Worm (Caenorhabditis elegans): ENCODE results near the gene C23H3.2.

The C23H3.2 gene

DNA sequence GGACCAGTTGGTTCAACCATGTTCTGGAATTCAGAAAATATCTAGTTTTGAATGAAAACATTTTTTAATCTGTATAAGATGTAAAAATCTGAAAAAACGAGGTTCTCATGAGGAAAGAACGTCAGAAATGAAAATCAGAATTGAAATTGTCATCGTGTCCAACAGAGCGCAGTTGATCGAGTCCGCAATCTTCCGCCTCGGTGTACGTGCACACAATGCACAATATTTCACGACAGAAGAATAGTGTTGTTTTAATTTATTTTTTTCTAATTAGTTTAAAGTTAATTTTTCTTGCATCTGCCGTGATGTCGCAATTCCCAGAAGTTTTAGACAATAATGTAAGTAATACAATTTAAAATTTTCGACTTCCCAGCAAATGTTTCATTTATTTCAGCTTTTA lies 17.5 kb upstream of the C23H3.2 start, which contains the start of gene nfyc-1:
Gene nfyc-1 (plus strand): TSS at position 268 of the 400 bp plus-strand sequence.
- TF ChIP-seq aly-1 (tag; optimal IDR thresholded peaks at IDR 0.05) (no peak), flt-1 (GFP tag; IDR thresholded peaks at IDR 0.05) (no peak), F13C5.2 (tag; optimal IDR thresholded peaks at IDR 0.05) (peak; percentile 54), scrt-1 (GFP tag; IDR thresholded peaks at IDR 0.05) (no peak)

DNA sequence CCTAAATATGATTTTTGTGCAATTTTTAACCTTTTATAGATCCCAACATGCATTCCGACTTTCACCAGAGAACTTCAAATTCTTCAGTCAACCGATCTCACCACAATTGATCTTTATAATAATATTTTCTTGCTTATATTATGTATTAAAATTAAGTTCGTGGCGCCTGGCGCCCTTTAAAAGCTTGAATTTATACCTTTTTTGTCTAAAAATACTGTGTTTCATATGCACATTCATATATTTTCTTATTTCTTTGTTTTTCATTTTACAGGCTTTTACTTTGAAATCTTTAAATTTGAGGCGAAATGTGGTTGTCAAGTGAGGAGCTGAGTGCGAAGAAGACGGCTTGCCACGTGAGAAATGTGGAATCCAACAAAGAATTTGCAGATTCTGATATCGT lies 16.4 kb upstream of the C23H3.2 start, which contains the start of gene rpoa-49:
Gene rpoa-49 (plus strand): TSS at position 301 of the 400 bp plus-strand sequence.
- TF ChIP-seq scrt-1 (GFP tag; IDR thresholded peaks at IDR 0.05), result no peak
- TF ChIP-seq B0310.2 (tag; optimal IDR thresholded peaks at IDR 0.05), result no peak
- TF ChIP-seq F13C5.2 (tag; optimal IDR thresholded peaks at IDR 0.05), result no peak
- no peak for TF ChIP-seq pes-1 (GFP tag; IDR thresholded peaks at IDR 0.05)
- TF ChIP-seq sea-1 (GFP tag; conservative IDR thresholded peaks at IDR 0.05), result no peak
- no peak for TF ChIP-seq hmg-4 (GFP tag; optimal IDR thresholded peaks at IDR 0.05)
- TF ChIP-seq ama-1 (optimal IDR thresholded peaks at IDR 0.05), result no peak
- no peak for TF ChIP-seq tbx-11 (GFP tag; IDR thresholded peaks at IDR 0.05)
- no peak for TF ChIP-seq aly-1 (tag; optimal IDR thresholded peaks at IDR 0.05)
- TF ChIP-seq hnd-1 (tag; optimal IDR thresholded peaks at IDR 0.05), result no peak
- TF ChIP-seq ceh-36 (tag; optimal IDR thresholded peaks at IDR 0.05), result no peak

ce11 chrII:46116-46515 lies 15.0 kb upstream of the C23H3.2 start, which contains the start of gene rpt-4:
Gene rpt-4, minus strand, starts transcription at chrII:46216.
- TF ChIP-seq ceh-13 (GFP tag; optimal IDR thresholded peaks at IDR 0.05) (no peak), ets-7 (tag; optimal IDR thresholded peaks at IDR 0.05) (no peak), aly-1 (tag; optimal IDR thresholded peaks at IDR 0.05) (no peak), tbx-11 (GFP tag; IDR thresholded peaks at IDR 0.05) (no peak), flt-1 (GFP tag; IDR thresholded peaks at IDR 0.05) (no peak), tra-4 (tag; optimal IDR thresholded peaks at IDR 0.05) (no peak), pes-1 (GFP tag; IDR thresholded peaks at IDR 0.05) (no peak), scrt-1 (GFP tag; IDR thresholded peaks at IDR 0.05) (no peak), hmbx-1 (tag; optimal IDR thresholded peaks at IDR 0.05) (no peak)

ce11 chrII:47280-47679 lies 13.8 kb upstream of the C23H3.2 start, which contains the start of gene C23H3.5:
Gene C23H3.5, plus strand, starts transcription at chrII:47580.
- TF ChIP-seq aly-1 (tag; optimal IDR thresholded peaks at IDR 0.05) (no peak), ceh-36 (tag; optimal IDR thresholded peaks at IDR 0.05) (no peak), F13C5.2 (tag; optimal IDR thresholded peaks at IDR 0.05) (no peak), tbx-37 (GFP tag; conservative IDR thresholded peaks at IDR 0.05) (no peak), hnd-1 (tag; optimal IDR thresholded peaks at IDR 0.05) (no peak), hmbx-1 (tag; optimal IDR thresholded peaks at IDR 0.05) (no peak), ceh-13 (GFP tag; optimal IDR thresholded peaks at IDR 0.05) (no peak), ets-7 (tag; optimal IDR thresholded peaks at IDR 0.05) (no peak), pes-1 (GFP tag; IDR thresholded peaks at IDR 0.05) (no peak), ama-1 (optimal IDR thresholded peaks at IDR 0.05) (no peak), tbx-11 (GFP tag; IDR thresholded peaks at IDR 0.05) (no peak), B0310.2 (tag; optimal IDR thresholded peaks at IDR 0.05) (no peak), scrt-1 (GFP tag; IDR thresholded peaks at IDR 0.05) (no peak), tra-4 (tag; optimal IDR thresholded peaks at IDR 0.05) (no peak), hmg-4 (GFP tag; optimal IDR thresholded peaks at IDR 0.05) (no peak), flt-1 (GFP tag; IDR thresholded peaks at IDR 0.05) (no peak), sea-1 (GFP tag; conservative IDR thresholded peaks at IDR 0.05) (no peak)

DNA sequence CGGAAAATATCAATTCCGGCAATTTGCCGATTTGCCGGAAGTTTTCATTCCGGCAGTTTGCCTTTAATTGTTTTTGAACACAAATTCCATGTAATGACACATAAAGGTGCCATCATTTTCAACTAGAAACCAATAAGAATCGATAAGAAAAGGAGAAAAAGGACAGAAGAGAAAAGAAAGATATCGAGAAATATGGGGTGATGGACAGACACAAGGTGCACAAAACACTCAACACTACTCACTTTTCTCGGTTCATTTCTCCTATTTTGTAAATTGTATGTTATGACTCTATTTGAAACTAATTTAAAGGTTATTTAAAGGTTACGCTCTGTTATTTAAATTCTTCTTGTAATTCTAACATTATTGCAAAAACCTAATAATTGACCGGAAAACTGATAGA lies 10.3 kb upstream of the C23H3.2 start:
- TF ChIP-seq tbx-37 (GFP tag; conservative IDR thresholded peaks at IDR 0.05), result no peak
- TF ChIP-seq hmbx-1 (tag; optimal IDR thresholded peaks at IDR 0.05), result peak; percentile 37

ce11 chrII:51352-51751 lies 9.8 kb upstream of the C23H3.2 start, which contains the start of gene sptl-1:
Gene sptl-1, plus strand, starts transcription at chrII:51652.
- TF ChIP-seq sea-1 (GFP tag; conservative IDR thresholded peaks at IDR 0.05), result no peak
- TF ChIP-seq pes-1 (GFP tag; IDR thresholded peaks at IDR 0.05), result no peak
- no peak for TF ChIP-seq tra-4 (tag; optimal IDR thresholded peaks at IDR 0.05)
- TF ChIP-seq B0310.2 (tag; optimal IDR thresholded peaks at IDR 0.05), result no peak
- TF ChIP-seq hmbx-1 (tag; optimal IDR thresholded peaks at IDR 0.05), result no peak
- no peak for TF ChIP-seq ets-7 (tag; optimal IDR thresholded peaks at IDR 0.05)
- no peak for TF ChIP-seq tbx-11 (GFP tag; IDR thresholded peaks at IDR 0.05)
- TF ChIP-seq F13C5.2 (tag; optimal IDR thresholded peaks at IDR 0.05), result no peak
- TF ChIP-seq hnd-1 (tag; optimal IDR thresholded peaks at IDR 0.05), result no peak
- TF ChIP-seq scrt-1 (GFP tag; IDR thresholded peaks at IDR 0.05), result no peak

ce11 chrII:55204-55603 lies 5.9 kb upstream of the C23H3.2 start, which contains the start of gene tre-5:
Gene tre-5, minus strand, starts transcription at chrII:55304.
- TF ChIP-seq sea-1 (GFP tag; conservative IDR thresholded peaks at IDR 0.05) (no peak), hnd-1 (tag; optimal IDR thresholded peaks at IDR 0.05) (no peak), B0310.2 (tag; optimal IDR thresholded peaks at IDR 0.05) (no peak), ceh-13 (GFP tag; optimal IDR thresholded peaks at IDR 0.05) (no peak)

- no peak for TF ChIP-seq ceh-36 (tag; optimal IDR thresholded peaks at IDR 0.05)
- TF ChIP-seq ama-1 (optimal IDR thresholded peaks at IDR 0.05), result no peak
- no peak for TF ChIP-seq sea-1 (GFP tag; conservative IDR thresholded peaks at IDR 0.05)
- TF ChIP-seq tbx-11 (GFP tag; IDR thresholded peaks at IDR 0.05), result no peak
- no peak for TF ChIP-seq hnd-1 (tag; optimal IDR thresholded peaks at IDR 0.05)
- no peak for TF ChIP-seq aly-1 (tag; optimal IDR thresholded peaks at IDR 0.05)
- TF ChIP-seq pes-1 (GFP tag; IDR thresholded peaks at IDR 0.05), result no peak
- TF ChIP-seq F13C5.2 (tag; optimal IDR thresholded peaks at IDR 0.05), result no peak
- no peak for TF ChIP-seq ceh-13 (GFP tag; optimal IDR thresholded peaks at IDR 0.05)
- no peak for TF ChIP-seq B0310.2 (tag; optimal IDR thresholded peaks at IDR 0.05)
- no peak for TF ChIP-seq scrt-1 (GFP tag; IDR thresholded peaks at IDR 0.05)
Observed at ce11 chrII:57370-57769, 3.7 kb upstream of the C23H3.2 start, which contains the start of gene ascc-1. Gene ascc-1, plus strand, starts transcription at chrII:57670.
